Fruit fly (Drosophila melanogaster): ENCODE data around the gene CG33128.

The CG33128 gene

dm6 chr2L:1518022-1518421, 24.2 kb downstream of the CG33128 start, which contains the start of gene halo (continued):
- TF ChIP-seq toy (GFP tag; IDR thresholded peaks at IDR 0.05) = no peak
- TF ChIP-seq ab (GFP tag; optimal IDR thresholded peaks at IDR 0.05) = no peak
- TF ChIP-seq Med (GFP tag) = no peak
- TF ChIP-seq CG7839 (tag; optimal IDR thresholded peaks at IDR 0.05) = no peak
- no peak for TF ChIP-seq CG4820 (GFP tag; optimal IDR thresholded peaks at IDR 0.05)
- no peak for TF ChIP-seq Camta (GFP tag; optimal IDR thresholded peaks at IDR 0.05)
- TF ChIP-seq CG42726 (GFP tag; IDR thresholded peaks at IDR 0.05; ENCODE audit: partially characterized antibody) = no peak
- no peak for TF ChIP-seq vfl (GFP tag; optimal IDR thresholded peaks at IDR 0.05)
- TF ChIP-seq ken (GFP tag; IDR thresholded peaks at IDR 0.05) = no peak

dm6 chr2L:1520191-1520590, 26.3 kb downstream of the CG33128 start, which contains the start of gene Or22a:
Gene Or22a, plus strand, starts transcription at chr2L:1520491.
- no peak for TF ChIP-seq CG32772 (GFP tag; IDR thresholded peaks at IDR 0.05)
- no peak for TF ChIP-seq Spps (tag; optimal IDR thresholded peaks at IDR 0.05)
- no peak for TF ChIP-seq CG12942 (GFP tag; optimal IDR thresholded peaks at IDR 0.05)
- no peak for TF ChIP-seq CG9797 (GFP tag; optimal IDR thresholded peaks at IDR 0.05)
- no peak for TF ChIP-seq CG12659 (GFP tag; optimal IDR thresholded peaks at IDR 0.05)
- TF ChIP-seq Ptx1 (GFP tag; IDR thresholded peaks at IDR 0.05) = no peak
- no peak for TF ChIP-seq Dek (tag; optimal IDR thresholded peaks at IDR 0.05)
- TF ChIP-seq CG10267 (tag; optimal IDR thresholded peaks at IDR 0.05) = no peak
- TF ChIP-seq Chrac-16 (GFP tag; optimal IDR thresholded peaks at IDR 0.05) = no peak
- no peak for TF ChIP-seq bigmax (GFP tag; optimal IDR thresholded peaks at IDR 0.05)
- TF ChIP-seq Dip2 (GFP tag; IDR thresholded peaks at IDR 0.05) = no peak
- no peak for TF ChIP-seq CG7372 (GFP tag; IDR thresholded peaks at IDR 0.05)

dm6 chr2L:1522397-1522796, 28.5 kb downstream of the CG33128 start, which contains the start of gene Or22b:
Gene Or22b, plus strand, starts transcription at chr2L:1522697.
- TF ChIP-seq repo (GFP tag; optimal IDR thresholded peaks at IDR 0.05) = no peak
- no peak for TF ChIP-seq oc (tag; optimal IDR thresholded peaks at IDR 0.05)
- TF ChIP-seq MTF-1 (GFP tag; optimal IDR thresholded peaks at IDR 0.05; ENCODE audit: borderline replicate concordance) = no peak
- no peak for TF ChIP-seq inv (GFP tag; IDR thresholded peaks at IDR 0.05; ENCODE audit: partially characterized antibody)
- TF ChIP-seq Hand (GFP tag; optimal IDR thresholded peaks at IDR 0.05) = no peak
- TF ChIP-seq Hr39 (optimal IDR thresholded peaks at IDR 0.05) = no peak
- no peak for TF ChIP-seq pros (GFP tag; optimal IDR thresholded peaks at IDR 0.05)

dm6 chr2L:1535231-1535630, 41.4 kb downstream of the CG33128 start:
- TF ChIP-seq Drgx (GFP tag; IDR thresholded peaks at IDR 0.05) = peak; percentile 46; the same call in 1 of the 2 replicates
- no peak for TF ChIP-seq trem (tag; optimal IDR thresholded peaks at IDR 0.05)
- no peak for TF ChIP-seq Hr3 (GFP tag; optimal IDR thresholded peaks at IDR 0.05)

dm6 chr2L:1538132-1538531, 44.3 kb downstream of the CG33128 start:
- TF ChIP-seq Drgx (GFP tag; IDR thresholded peaks at IDR 0.05) = peak; percentile 30; the same call in 1 of the 2 replicates
- no peak for TF ChIP-seq gt (GFP tag; IDR thresholded peaks at IDR 0.05)
